Worm (Caenorhabditis elegans) whole organism, early embryonic: ENCODE results near the gene B0244.7.

Experiments used
- B0310.2 ChIP-seq: sonication (generic microtip); optimal IDR thresholded peaks from 2 replicates; lab custom pipeline; 2016; ENCODE audit warnings: mild to moderate bottlenecking, missing genetic modification characterization, missing compliant biosample characterization
- F13C5.2 ChIP-seq: sonication (generic microtip); optimal IDR thresholded peaks from 2 replicates; lab custom pipeline; 2017; ENCODE audit warnings: mild to moderate bottlenecking, missing genetic modification characterization, inconsistent platforms, missing compliant biosample characterization
- aly-1 ChIP-seq: sonication (generic microtip); optimal IDR thresholded peaks from 2 replicates; lab custom pipeline; 2016; ENCODE audit warnings: missing genetic modification characterization, missing compliant biosample characterization
- ama-1 ChIP-seq: fragments of 150-350 bp; optimal IDR thresholded peaks from 2 replicates; lab custom pipeline; 2014
- ceh-13 ChIP-seq: fragments of 200-800 bp; sonication (Bioruptor generic); optimal IDR thresholded peaks from 2 replicates; lab custom pipeline; 2018; ENCODE audit warnings: mild to moderate bottlenecking, missing genetic modification characterization, missing compliant biosample characterization
- ceh-36 ChIP-seq: sonication (generic microtip); optimal IDR thresholded peaks from 2 replicates; lab custom pipeline; 2016; ENCODE audit warnings: missing genetic modification characterization, inconsistent platforms, missing compliant biosample characterization
- ets-7 ChIP-seq: sonication (generic microtip); optimal IDR thresholded peaks from 2 replicates; lab custom pipeline; 2016; ENCODE audit warnings: missing genotype, missing genetic modification characterization, missing compliant biosample characterization
- flt-1 ChIP-seq: fragments of 200-800 bp; sonication (Bioruptor generic); IDR thresholded peaks from 2 replicates; pipeline ENCODE4 v1.3.6; 2022; ENCODE audit warnings: missing genetic modification characterization, missing compliant biosample characterization
- hmbx-1 ChIP-seq: sonication (generic microtip); optimal IDR thresholded peaks from 2 replicates; lab custom pipeline; 2016; ENCODE audit warnings: mild to moderate bottlenecking, missing genetic modification characterization, missing compliant biosample characterization
- hmg-4 ChIP-seq: fragments of 200-800 bp; sonication (Bioruptor generic); optimal IDR thresholded peaks from 2 replicates; lab custom pipeline; 2018; ENCODE audit warnings: mild to moderate bottlenecking, missing genetic modification characterization, missing compliant biosample characterization
- hnd-1 ChIP-seq: sonication (generic microtip); optimal IDR thresholded peaks from 2 replicates; lab custom pipeline; 2016; ENCODE audit warnings: missing genetic modification characterization, missing compliant biosample characterization
- pes-1 ChIP-seq: fragments of 200-800 bp; sonication (Bioruptor generic); IDR thresholded peaks from 2 replicates; pipeline ENCODE4 v1.3.6; 2022; ENCODE audit warnings: missing genetic modification reagents, missing genetic modification characterization, missing compliant biosample characterization
- scrt-1 ChIP-seq: fragments of 200-800 bp; sonication (Bioruptor generic); IDR thresholded peaks from 2 replicates; pipeline ENCODE4 v1.3.6; 2022; ENCODE audit warnings: missing genetic modification characterization, missing compliant biosample characterization
- sea-1 ChIP-seq: fragments of 200-800 bp; sonication (Bioruptor generic); conservative IDR thresholded peaks from 2 replicates; pipeline ENCODE4 v1.3.6; 2022; ENCODE audit warnings: missing genetic modification characterization, missing compliant biosample characterization
- tbx-11 ChIP-seq: fragments of 200-800 bp; sonication (Bioruptor generic); IDR thresholded peaks from 2 replicates; pipeline ENCODE4 v1.3.6; 2022; ENCODE audit warnings: missing genetic modification characterization, missing compliant biosample characterization
- tbx-37 ChIP-seq: fragments of 200-800 bp; sonication (Bioruptor generic); conservative IDR thresholded peaks from 2 replicates; pipeline ENCODE4 v1.3.6; 2022; ENCODE audit warnings: missing genetic modification reagents, missing genetic modification characterization, missing compliant biosample characterization
- tra-4 ChIP-seq: sonication (generic microtip); optimal IDR thresholded peaks from 2 replicates; lab custom pipeline; 2017; ENCODE audit warnings: missing genetic modification characterization, missing compliant biosample characterization

The B0244.7 gene

DNA sequence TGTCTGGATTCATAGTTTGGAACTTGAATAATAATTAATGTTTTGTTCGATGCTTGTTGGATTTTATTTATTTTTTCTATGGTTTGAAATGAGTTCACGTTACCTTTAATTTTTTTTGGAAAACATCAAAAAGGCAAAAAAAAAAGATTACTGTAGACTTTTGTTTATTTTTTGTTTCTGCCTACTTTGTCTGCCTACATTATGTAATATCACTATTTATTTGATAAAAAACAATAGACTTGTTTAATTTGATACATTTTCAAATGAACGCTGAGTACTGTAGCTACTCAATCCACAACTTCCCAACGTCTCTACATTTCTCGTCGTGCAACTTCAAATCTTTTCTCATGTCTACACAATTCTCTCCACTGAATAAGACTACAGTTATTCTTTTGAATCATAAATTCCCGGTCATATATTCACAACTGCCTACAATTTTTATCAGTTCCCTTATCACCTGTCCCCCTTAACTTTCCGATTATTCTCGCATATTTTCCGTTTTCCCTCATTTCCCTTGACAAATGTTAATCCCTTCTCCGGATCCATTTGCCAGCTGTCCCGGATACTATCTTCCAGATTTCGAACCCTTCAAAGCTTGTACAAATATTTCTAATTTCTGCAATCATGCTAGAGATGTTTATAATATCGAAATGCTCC is at the start of gene B0244.7, which contains the start of gene B0244.9:
Gene B0244.7 (plus strand): TSS at position 522 of the 657 bp plus-strand sequence.
Gene B0244.9 (minus strand): TSS at position 51 of the 657 bp plus-strand sequence.
- TF ChIP-seq flt-1 (GFP tag; lab: Robert Waterston, UW) (no peak), sea-1 (GFP tag; lab: Robert Waterston, UW) (no peak), hmg-4 (GFP tag; lab: Kevin White, UChicago) (no peak), aly-1 (tag; lab: Kevin White, UChicago) (no peak), ceh-13 (no peak), tbx-11 (no peak), hmbx-1 (tag; lab: Kevin White, UChicago) (no peak), F13C5.2 (tag; lab: Kevin White, UChicago) (no peak), ets-7 (tag; lab: Kevin White, UChicago) (no peak), ceh-36 (tag; lab: Kevin White, UChicago) (no peak), ama-1 (no peak), tbx-37 (GFP tag; lab: Robert Waterston, UW) (no peak), hnd-1 (tag; lab: Kevin White, UChicago) (no peak), tra-4 (no peak), pes-1 (GFP tag; lab: Robert Waterston, UW) (no peak), B0310.2 (no peak), scrt-1 (GFP tag; lab: Robert Waterston, UW) (no peak)

DNA sequence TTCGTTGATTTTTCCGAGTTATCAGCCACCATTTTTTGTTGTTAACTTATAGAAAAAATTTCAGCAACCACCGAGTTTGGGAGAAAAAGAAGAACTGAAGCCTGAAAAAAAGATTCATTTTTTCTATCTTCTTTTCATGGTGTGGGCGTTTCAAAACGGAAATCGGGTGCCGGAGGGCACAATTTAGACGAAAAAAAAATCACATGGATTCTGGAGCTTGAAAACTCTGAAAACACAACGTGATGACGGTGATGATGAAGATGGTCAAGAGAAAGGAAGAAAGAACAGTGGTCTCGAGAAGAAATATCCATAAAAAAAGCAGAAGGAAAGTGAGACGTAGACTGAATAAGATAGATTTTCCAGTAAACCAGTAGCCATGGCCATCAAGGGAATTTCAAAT is 47.3 kb upstream of the B0244.7 start, which contains the start of gene rcan-1:
Gene rcan-1 (minus strand): TSS at position 101 of the 400 bp plus-strand sequence.
- TF ChIP-seq tbx-11 (no peak), aly-1 (tag; lab: Kevin White, UChicago) (no peak), B0310.2 (no peak), sea-1 (GFP tag; lab: Robert Waterston, UW) (no peak), F13C5.2 (tag; lab: Kevin White, UChicago) (no peak), pes-1 (GFP tag; lab: Robert Waterston, UW) (no peak), tbx-37 (GFP tag; lab: Robert Waterston, UW) (no peak), hmg-4 (GFP tag; lab: Kevin White, UChicago) (no peak), scrt-1 (GFP tag; lab: Robert Waterston, UW) (no peak), hnd-1 (tag; lab: Kevin White, UChicago) (no peak), ama-1 (no peak), ceh-13 (no peak), tra-4 (no peak)

DNA sequence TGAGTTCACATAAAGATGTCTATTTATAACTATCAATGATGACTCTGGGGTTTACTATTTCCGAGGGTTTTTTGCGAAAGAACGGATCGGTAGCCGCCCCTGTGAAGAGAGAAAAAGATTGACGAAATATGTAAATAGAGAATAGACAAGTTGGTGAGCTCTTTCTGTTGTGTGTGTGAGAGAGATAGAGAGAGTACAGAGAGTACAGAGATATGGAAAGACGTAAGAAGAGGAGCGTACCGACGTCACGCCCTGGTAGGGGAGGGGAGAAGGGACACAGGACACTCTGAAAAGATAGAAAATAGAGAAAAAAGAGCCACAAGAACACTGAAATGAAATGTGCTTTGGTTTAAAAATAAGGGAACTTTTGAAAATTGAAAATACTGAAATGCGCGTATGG is 43.1 kb upstream of the B0244.7 start:
- TF ChIP-seq hmg-4 (GFP tag; lab: Kevin White, UChicago) (peak; percentile 1), tbx-11 (no peak), ama-1 (no peak), ceh-36 (tag; lab: Kevin White, UChicago) (no peak), tra-4 (no peak), pes-1 (GFP tag; lab: Robert Waterston, UW) (no peak), flt-1 (GFP tag; lab: Robert Waterston, UW) (no peak), B0310.2 (no peak)

DNA sequence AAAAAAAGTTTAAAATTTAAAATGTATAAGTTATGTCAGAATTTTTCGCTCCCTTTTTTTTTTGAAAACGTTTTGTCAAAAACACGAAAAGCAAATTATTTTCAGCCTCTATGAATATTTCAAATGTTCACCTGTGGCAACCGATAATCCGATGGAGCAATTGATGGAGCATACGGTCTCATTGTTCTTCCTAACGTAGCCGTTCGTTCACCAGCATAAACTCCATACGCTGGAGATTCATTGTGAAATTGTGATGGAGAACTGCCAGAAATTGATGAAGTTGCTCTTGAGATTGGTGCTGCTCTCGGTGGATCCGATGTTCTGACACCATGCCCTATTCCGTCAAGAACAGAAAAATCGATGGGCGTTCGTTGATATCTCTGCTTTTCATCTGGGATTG is 39.5 kb upstream of the B0244.7 start:
- no peak for TF ChIP-seq ceh-36 (tag; lab: Kevin White, UChicago)
- no peak for TF ChIP-seq hmg-4 (GFP tag; lab: Kevin White, UChicago)
- no peak for TF ChIP-seq hmbx-1 (tag; lab: Kevin White, UChicago)
- TF ChIP-seq pes-1 (GFP tag; lab: Robert Waterston, UW): no peak
- TF ChIP-seq tra-4: no peak
- no peak for TF ChIP-seq flt-1 (GFP tag; lab: Robert Waterston, UW)
- no peak for TF ChIP-seq hnd-1 (tag; lab: Kevin White, UChicago)
- TF ChIP-seq ceh-13: no peak
- TF ChIP-seq ets-7 (tag; lab: Kevin White, UChicago): no peak

DNA sequence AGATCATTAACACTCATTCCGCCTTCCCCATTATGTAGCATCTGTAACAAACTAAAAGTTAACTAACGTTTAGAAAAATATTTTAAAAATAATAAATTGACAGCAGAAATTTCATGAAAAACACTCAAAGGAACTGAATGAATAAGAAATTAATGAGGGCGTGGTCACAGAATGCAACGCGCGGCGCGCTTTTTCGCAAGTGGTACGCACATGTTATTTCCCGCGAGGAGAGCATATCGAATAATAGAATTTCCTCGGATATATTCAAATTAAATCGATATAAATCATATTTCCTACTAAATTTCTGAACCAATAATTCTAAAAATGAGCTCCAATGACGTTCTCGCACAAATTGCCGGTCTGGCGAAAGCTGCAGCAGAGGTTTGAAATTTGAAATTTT is 38.6 kb upstream of the B0244.7 start, which contains the start of the genes abi-1 and arle-14:
Gene abi-1 (minus strand): TSS at position 51 of the 400 bp plus-strand sequence.
Gene arle-14 (plus strand): TSS at position 217 of the 400 bp plus-strand sequence.
- no peak for TF ChIP-seq flt-1 (GFP tag; lab: Robert Waterston, UW)
- TF ChIP-seq F13C5.2 (tag; lab: Kevin White, UChicago): peak; percentile 61

DNA sequence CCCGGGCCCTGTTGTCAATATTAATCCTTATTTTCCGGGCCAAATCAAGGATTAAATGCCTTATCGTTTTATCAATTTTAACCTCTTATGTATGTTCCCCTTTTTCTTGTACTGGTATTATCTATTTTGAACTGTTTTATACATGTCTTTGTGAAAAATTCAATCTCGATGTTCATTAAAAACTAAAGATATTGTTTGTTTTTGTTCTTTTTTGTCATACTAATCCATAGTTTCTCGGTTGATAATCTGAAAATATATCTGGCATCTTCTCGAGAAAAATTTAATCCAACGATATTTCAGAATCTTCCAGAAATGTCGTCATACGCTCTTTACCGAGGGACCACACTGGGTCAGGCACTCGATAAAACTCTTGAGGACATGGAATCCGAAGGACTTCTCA is 37.6 kb upstream of the B0244.7 start, which contains the start of gene B0336.13:
Gene B0336.13 (plus strand): TSS at position 301 of the 400 bp plus-strand sequence.
- TF ChIP-seq ceh-36 (tag; lab: Kevin White, UChicago): peak; percentile 22
- no peak for TF ChIP-seq hnd-1 (tag; lab: Kevin White, UChicago)

DNA sequence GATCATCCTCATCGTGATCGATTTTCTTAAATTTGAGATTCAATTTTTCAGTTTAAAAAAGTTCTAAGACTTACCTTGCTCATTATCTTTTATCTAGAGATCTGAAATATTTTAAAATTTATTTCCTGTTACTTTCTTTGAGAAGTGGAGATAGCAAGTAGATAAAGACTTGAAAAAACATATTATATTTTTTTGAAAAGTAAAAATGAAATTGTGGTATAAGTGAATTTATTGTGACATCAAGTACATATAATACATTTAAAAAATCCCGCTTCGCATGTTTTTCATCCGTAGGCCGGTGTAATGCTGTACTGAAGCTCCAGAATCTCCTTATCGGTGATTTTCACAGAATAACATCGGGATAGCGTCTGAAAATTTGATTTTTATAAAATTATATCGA is 34.0 kb upstream of the B0244.7 start, which contains the start of gene B0336.7:
Gene B0336.7 (minus strand): TSS at position 101 of the 400 bp plus-strand sequence.
- TF ChIP-seq B0310.2 (no peak), hnd-1 (tag; lab: Kevin White, UChicago) (no peak), tbx-11 (no peak), pes-1 (GFP tag; lab: Robert Waterston, UW) (no peak), hmg-4 (GFP tag; lab: Kevin White, UChicago) (no peak), tra-4 (no peak), ceh-36 (tag; lab: Kevin White, UChicago) (no peak), ceh-13 (no peak), scrt-1 (GFP tag; lab: Robert Waterston, UW) (no peak), aly-1 (tag; lab: Kevin White, UChicago) (no peak), ets-7 (tag; lab: Kevin White, UChicago) (no peak), flt-1 (GFP tag; lab: Robert Waterston, UW) (no peak), ama-1 (no peak), sea-1 (GFP tag; lab: Robert Waterston, UW) (no peak), F13C5.2 (tag; lab: Kevin White, UChicago) (no peak), tbx-37 (GFP tag; lab: Robert Waterston, UW) (no peak)
